Fruit fly (Drosophila melanogaster) whole organism: ENCODE results near the gene Gas8.

Source experiments
- Dll ChIP-seq: fragments of >200 bp; optimal IDR thresholded peaks from 2 replicates; lab custom pipeline; 2017
- pan ChIP-seq: fragments of >200 bp; optimal IDR thresholded peaks from 2 replicates; lab custom pipeline; 2017
- psq ChIP-seq: fragments of >200 bp; optimal IDR thresholded peaks from 2 replicates; lab custom pipeline; 2017
- usp ChIP-seq: fragments of >200 bp; optimal IDR thresholded peaks from 2 replicates; lab custom pipeline; 2017; ENCODE audit warnings: missing biosample characterization, missing genetic modification characterization, mixed read lengths

dm6 chrX:3504251-3504650 lies 400 bp downstream of the Gas8 start:
- TF ChIP-seq pan (lab: Kevin White, UChicago), result no peak
- TF ChIP-seq usp, result no peak
- no peak for TF ChIP-seq Dll (lab: Kevin White, UChicago)
- no peak for TF ChIP-seq psq (lab: Kevin White, UChicago)
